Worm (Caenorhabditis elegans): ENCODE results near the gene F14F9.2.

F14F9.2 gene

ce11 chrV:5132441-5132840 lies 12.2 kb upstream of the F14F9.2 start, which contains the start of gene F14F9.4:
F14F9.4 (plus strand) TSS chrV:5132741.
- no peak for TF ChIP-seq daf-12 (tag; optimal IDR thresholded peaks at IDR 0.05)
- TF ChIP-seq lin-38 (GFP tag; IDR thresholded peaks at IDR 0.05): no peak

- TF ChIP-seq nhr-6 (tag; optimal IDR thresholded peaks at IDR 0.05): no peak
These were observed 6.7 kb upstream of the F14F9.2 start, which contains the start of gene F14F9.3 for ce11 chrV:5137919-5138318. F14F9.3 (plus strand) TSS chrV:5138219.

DNA sequence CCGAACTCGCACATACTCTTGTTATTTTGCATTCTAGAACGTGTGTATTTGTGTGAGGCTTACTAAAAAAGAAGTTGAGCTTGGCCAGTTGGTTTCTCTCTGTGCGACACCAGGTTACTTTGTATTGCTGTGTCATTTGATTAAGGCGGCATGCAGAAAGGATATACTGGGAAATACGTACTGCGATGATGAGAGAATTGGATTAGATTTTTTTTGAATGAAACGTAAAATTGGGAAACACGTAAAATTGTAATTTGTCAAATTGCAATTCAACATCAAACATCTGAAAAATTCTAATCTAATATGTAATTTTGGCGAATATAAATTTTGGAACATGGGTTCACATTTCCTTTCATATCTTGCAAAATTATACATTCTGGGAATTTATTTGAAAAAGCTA lies 856 bp upstream of the F14F9.2 start, which contains the start of gene srh-129:
srh-129 (minus strand) TSS at position 101 of the 400 bp plus-strand sequence.
- TF ChIP-seq aha-1 (tag) (no peak), F37D6.2 (tag; optimal IDR thresholded peaks at IDR 0.05) (no peak), nhr-76 (tag; optimal IDR thresholded peaks at IDR 0.05) (no peak), madf-9 (GFP tag; conservative IDR thresholded peaks at IDR 0.05) (no peak), unc-62 (GFP tag; optimal IDR thresholded peaks at IDR 0.05 in 1 of 2) (no peak), unc-62 (tag; optimal IDR thresholded peaks at IDR 0.05) (no peak), php-3 (GFP tag; IDR thresholded peaks at IDR 0.05) (no peak), skn-1 (tag; optimal IDR thresholded peaks at IDR 0.05) (no peak), daf-8 (GFP tag; IDR thresholded peaks at IDR 0.05) (no peak), spr-1 (tag; optimal IDR thresholded peaks at IDR 0.05) (no peak), F26F4.8 (GFP tag; conservative IDR thresholded peaks at IDR 0.05) (no peak), tag-97 (GFP tag; IDR thresholded peaks at IDR 0.05) (no peak), F49E8.2 (tag; optimal IDR thresholded peaks at IDR 0.05; ENCODE audit: borderline replicate concordance) (no peak), ZK337.2 (GFP tag; IDR thresholded peaks at IDR 0.05) (no peak), mxl-3 (GFP tag; optimal IDR thresholded peaks at IDR 0.05) (no peak), hmg-1.1 (GFP tag; IDR thresholded peaks at IDR 0.05) (no peak), daf-12 (tag; optimal IDR thresholded peaks at IDR 0.05) (no peak), rbr-2 (tag; optimal IDR thresholded peaks at IDR 0.05) (no peak), duxl-1 (tag; optimal IDR thresholded peaks at IDR 0.05; ENCODE audit: poor library complexity) (no peak), arid-1 (GFP tag; conservative IDR thresholded peaks at IDR 0.05) (no peak), madf-5 (GFP tag; IDR thresholded peaks at IDR 0.05) (no peak)

DNA sequence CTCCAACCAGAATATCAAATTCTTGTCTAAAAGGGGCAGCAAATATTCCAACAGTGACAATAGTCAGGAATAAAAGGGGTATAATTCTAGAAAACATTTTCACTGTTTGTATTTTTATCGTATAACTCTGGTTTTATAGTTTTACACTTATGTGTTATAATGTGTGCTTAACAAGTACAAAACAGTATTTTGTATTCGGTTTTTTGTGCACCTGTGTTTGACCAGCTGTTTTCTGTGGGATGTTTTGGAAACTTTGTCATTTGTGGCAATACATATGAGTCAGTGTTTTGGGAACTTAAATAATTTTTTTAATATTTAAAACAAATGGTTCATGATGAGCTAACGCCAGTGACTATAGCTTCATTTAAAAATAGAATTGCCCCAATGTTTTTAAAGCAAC lies 1.8 kb downstream of the F14F9.2 start, which contains the start of gene F14F9.6:
F14F9.6 (minus strand) TSS at position 101 of the 400 bp plus-strand sequence.
- TF ChIP-seq Y48G9A.11 (GFP tag; IDR thresholded peaks at IDR 0.05) (no peak), rbr-2 (tag; optimal IDR thresholded peaks at IDR 0.05) (no peak), hmg-1.1 (GFP tag; IDR thresholded peaks at IDR 0.05) (no peak), lin-39 (tag; optimal IDR thresholded peaks at IDR 0.05) (no peak), nhr-111 (GFP tag; optimal IDR thresholded peaks at IDR 0.05) (no peak), lin-29 (GFP tag; IDR thresholded peaks at IDR 0.05) (no peak), saeg-2 (GFP tag; IDR thresholded peaks at IDR 0.05) (no peak), lin-1 (GFP tag; IDR thresholded peaks at IDR 0.05) (no peak), snpc-1.2 (GFP tag; IDR thresholded peaks at IDR 0.05) (no peak), ceh-44 (GFP tag; IDR thresholded peaks at IDR 0.05) (no peak), arid-1 (GFP tag; conservative IDR thresholded peaks at IDR 0.05) (no peak), nhr-237 (tag; optimal IDR thresholded peaks at IDR 0.05) (no peak), fos-1 (tag; optimal IDR thresholded peaks at IDR 0.05) (no peak), ceh-20 (GFP tag; IDR thresholded peaks at IDR 0.05) (no peak), vab-7 (GFP tag; IDR thresholded peaks at IDR 0.05) (no peak), daf-16 (GFP tag; optimal IDR thresholded peaks at IDR 0.05) (no peak), daf-16 (tag; optimal IDR thresholded peaks at IDR 0.05) (no peak), hif-1 (tag; optimal IDR thresholded peaks at IDR 0.05) (no peak), unc-130 (GFP tag; optimal IDR thresholded peaks at IDR 0.05) (no peak)
